Worm (Caenorhabditis elegans) whole organism, L3 larva: ENCODE measurements around the gene W04D2.4.

ENCODE experiments used
- R02D3.7 ChIP-seq: fragments of 150-350 bp; optimal IDR thresholded peaks from 2 replicates; lab custom pipeline; 2014; ENCODE audit warnings: missing biosample characterization, missing genetic modification characterization
- ZK546.5 ChIP-seq: sonication (generic microtip); optimal IDR thresholded peaks from 2 replicates; lab custom pipeline; 2017; ENCODE audit warnings: missing biosample characterization, missing genetic modification characterization
- aly-2 ChIP-seq: fragments of 150-350 bp; optimal IDR thresholded peaks from 2 replicates; lab custom pipeline; 2014; ENCODE audit warnings: missing biosample characterization, missing genetic modification characterization
- ceh-16 ChIP-seq: sonication (generic microtip); optimal IDR thresholded peaks from 2 replicates; lab custom pipeline; 2017; ENCODE audit warnings: missing biosample characterization, missing genetic modification characterization
- ceh-82 ChIP-seq: fragments of 150-350 bp; optimal IDR thresholded peaks from 2 replicates; lab custom pipeline; 2014; ENCODE audit warnings: missing biosample characterization, missing genetic modification characterization
- daf-12 ChIP-seq: fragments of 150-350 bp; optimal IDR thresholded peaks from 2 replicates; lab custom pipeline; 2014; ENCODE audit warnings: missing biosample characterization, missing genetic modification reagents, missing genetic modification characterization
- egl-27 ChIP-seq: sonication (generic microtip); optimal IDR thresholded peaks from 4 replicates; lab custom pipeline; 2017; ENCODE audit warnings: missing biosample characterization, missing genetic modification reagents, missing genetic modification characterization
- egl-5 ChIP-seq: fragments of 150-350 bp; optimal IDR thresholded peaks from 2 replicates; lab custom pipeline; 2017; ENCODE audit warnings: missing biosample characterization, missing genetic modification reagents, missing genetic modification characterization, inconsistent platforms
- elt-1 ChIP-seq: fragments of 150-350 bp; optimal IDR thresholded peaks from 2 replicates; lab custom pipeline; 2014; ENCODE audit warnings: missing biosample characterization, missing genetic modification characterization
- elt-2 ChIP-seq: sonication (generic microtip); optimal IDR thresholded peaks from 2 replicates; lab custom pipeline; 2016; ENCODE audit warnings: missing genetic modification reagents, mild to moderate bottlenecking, missing genetic modification characterization, missing compliant biosample characterization
- fkh-2 ChIP-seq: fragments of 150-350 bp; optimal IDR thresholded peaks from 2 replicates; lab custom pipeline; 2014; ENCODE audit warnings: missing biosample characterization, missing genetic modification reagents, missing genetic modification characterization
- fos-1 ChIP-seq: fragments of 150-350 bp; optimal IDR thresholded peaks from 2 replicates; lab custom pipeline; 2014; ENCODE audit warnings: missing biosample characterization, missing genetic modification characterization
- jun-1 ChIP-seq: fragments of 150-350 bp; optimal IDR thresholded peaks from 2 replicates; lab custom pipeline; 2014; ENCODE audit warnings: missing biosample characterization, missing genetic modification reagents, missing genetic modification characterization
- lin-15B ChIP-seq: fragments of 150-350 bp; optimal IDR thresholded peaks from 2 replicates; lab custom pipeline; 2014; ENCODE audit warnings: missing biosample characterization, missing genetic modification characterization
- lin-39 ChIP-seq: fragments of 150-350 bp; optimal IDR thresholded peaks from 2 replicates; lab custom pipeline; 2018; ENCODE audit warnings: missing biosample characterization, missing genetic modification reagents, missing genetic modification characterization
- lsy-12 ChIP-seq: sonication (generic microtip); optimal IDR thresholded peaks from 2 replicates; lab custom pipeline; 2016; ENCODE audit warnings: mild to moderate bottlenecking, missing genetic modification characterization, missing compliant biosample characterization
- mml-1 ChIP-seq: fragments of 150-350 bp; sonication (generic microtip); optimal IDR thresholded peaks from 3 replicates; lab custom pipeline; 2014; ENCODE audit warnings: missing biosample characterization, missing genetic modification characterization
- nfya-1 ChIP-seq: sonication (generic microtip); optimal IDR thresholded peaks from 2 replicates; lab custom pipeline; 2017; ENCODE audit warnings: missing genetic modification characterization, mild to moderate bottlenecking, missing compliant biosample characterization, antibody characterized with exemption, moderate library complexity; ENCODE audit not compliant: insufficient read depth
- nhr-11 ChIP-seq: fragments of 150-350 bp; optimal IDR thresholded peaks from 2 replicates; lab custom pipeline; 2014; ENCODE audit warnings: missing biosample characterization, missing genetic modification characterization
- nhr-23 ChIP-seq: fragments of 150-350 bp; optimal IDR thresholded peaks from 2 replicates; lab custom pipeline; 2014; ENCODE audit warnings: missing biosample characterization, missing genetic modification reagents, missing genetic modification characterization
- nhr-237 ChIP-seq: fragments of 150-350 bp; optimal IDR thresholded peaks from 2 replicates; lab custom pipeline; 2014; ENCODE audit warnings: missing biosample characterization, missing genetic modification characterization
- nhr-43 ChIP-seq: sonication (generic microtip); optimal IDR thresholded peaks from 2 replicates; lab custom pipeline; 2016; ENCODE audit warnings: mild to moderate bottlenecking, missing genetic modification characterization, missing compliant biosample characterization; ENCODE audit not compliant: poor library complexity, severe bottlenecking
- nhr-67 ChIP-seq: fragments of 150-350 bp; optimal IDR thresholded peaks from 2 replicates; lab custom pipeline; 2014; ENCODE audit warnings: missing biosample characterization, missing genetic modification characterization
- pha-4 ChIP-seq: fragments of 150-350 bp; optimal IDR thresholded peaks from 2 replicates; lab custom pipeline; 2014; ENCODE audit warnings: missing biosample characterization, missing genetic modification reagents, missing genetic modification characterization
- pqm-1 ChIP-seq: fragments of 150-350 bp; optimal IDR thresholded peaks from 2 replicates; lab custom pipeline; 2017; ENCODE audit warnings: missing biosample characterization, missing genetic modification characterization, inconsistent platforms
- sea-2 ChIP-seq: fragments of 150-350 bp; sonication (generic microtip); optimal IDR thresholded peaks from 4 replicates; lab custom pipeline; 2014; ENCODE audit warnings: missing biosample characterization, missing genetic modification reagents, missing genetic modification characterization
- snpc-4 ChIP-seq: fragments of 150-350 bp; optimal IDR thresholded peaks from 2 replicates; lab custom pipeline; 2014; ENCODE audit warnings: missing biosample characterization, missing genetic modification characterization
- tbx-2 ChIP-seq: sonication (generic microtip); optimal IDR thresholded peaks from 2 replicates; lab custom pipeline; 2016; ENCODE audit warnings: mild to moderate bottlenecking, missing genetic modification characterization, missing compliant biosample characterization
- unc-39 ChIP-seq: sonication (generic microtip); optimal IDR thresholded peaks from 4 replicates; lab custom pipeline; 2017; ENCODE audit warnings: missing biosample characterization, missing genetic modification characterization
- unc-62 ChIP-seq: fragments of 150-350 bp; sonication (generic microtip); optimal IDR thresholded peaks from 4 replicates; lab custom pipeline; 2014; ENCODE audit warnings: missing biosample characterization, missing genetic modification reagents, missing genetic modification characterization
- zag-1 ChIP-seq: fragments of 150-350 bp; optimal IDR thresholded peaks from 2 replicates; lab custom pipeline; 2014; ENCODE audit warnings: missing biosample characterization, missing genetic modification characterization
- ztf-11 ChIP-seq: fragments of 150-350 bp; optimal IDR thresholded peaks from 2 replicates; lab custom pipeline; 2014; ENCODE audit warnings: missing biosample characterization, missing genetic modification characterization
- ztf-4 ChIP-seq: fragments of 150-350 bp; optimal IDR thresholded peaks from 2 replicates; lab custom pipeline; 2014; ENCODE audit warnings: missing biosample characterization, missing genetic modification characterization

W04D2.4 gene

ce11 chrV:12513900-12514299 lies 16.3 kb upstream of the W04D2.4 start:
- TF ChIP-seq nhr-11 (tag; lab: Kevin White, UChicago): no peak
- TF ChIP-seq sea-2: no peak
- no peak for TF ChIP-seq fos-1
- peak; percentile 57 for TF ChIP-seq elt-2 (tag; lab: Kevin White, UChicago)
- TF ChIP-seq ZK546.5 (tag; lab: Kevin White, UChicago): no peak
- TF ChIP-seq ceh-82 (tag; lab: Kevin White, UChicago): no peak
- TF ChIP-seq nhr-43: peak; percentile 29
- no peak for TF ChIP-seq tbx-2 (tag; lab: Kevin White, UChicago)
- no peak for TF ChIP-seq ztf-4 (tag; lab: Kevin White, UChicago)
- no peak for TF ChIP-seq nhr-67
- TF ChIP-seq lin-39 (tag; lab: Kevin White, UChicago): no peak

ce11 chrV:12512773-12513172 lies 15.2 kb upstream of the W04D2.4 start, which contains the start of the genes T28H10.2 and lgmn-1:
Gene T28H10.2 (minus strand): TSS chrV:12512949.
Gene lgmn-1 (plus strand): TSS chrV:12513056.
- TF ChIP-seq elt-2 (tag; lab: Kevin White, UChicago) (peak; percentile 86), nhr-67 (no peak), elt-1 (tag; lab: Kevin White, UChicago) (no peak), pha-4 (tag; lab: Kevin White, UChicago) (peak; percentile 53), snpc-4 (tag; lab: Kevin White, UChicago) (peak; percentile 1), pqm-1 (tag; lab: Kevin White, UChicago) (peak; percentile 84), jun-1 (peak; percentile 31), lsy-12 (tag; lab: Kevin White, UChicago) (no peak), egl-27 (no peak)

ce11 chrV:12511946-12512345 lies 14.4 kb upstream of the W04D2.4 start:
- TF ChIP-seq daf-12 (tag; lab: Kevin White, UChicago) (no peak), nhr-23 (peak; percentile 15)

ce11 chrV:12509922-12510582 lies 12.5 kb upstream of the W04D2.4 start:
- TF ChIP-seq nhr-43 (peak; percentile 83), nhr-237 (peak; percentile 41)

ce11 chrV:12506185-12506584 lies 8.6 kb upstream of the W04D2.4 start, which contains the start of gene nlp-46:
Gene nlp-46 (minus strand): TSS chrV:12506285.
- TF ChIP-seq fkh-2 (no peak), sea-2 (no peak), lsy-12 (tag; lab: Kevin White, UChicago) (no peak), unc-39 (tag; lab: Kevin White, UChicago) (no peak), elt-2 (tag; lab: Kevin White, UChicago) (no peak)

- peak; percentile 54 for TF ChIP-seq nfya-1
- no peak for TF ChIP-seq jun-1
Observed at ce11 chrV:12505730-12506129, 8.2 kb upstream of the W04D2.4 start.

- no peak for TF ChIP-seq ceh-16
- no peak for TF ChIP-seq nhr-23
- no peak for TF ChIP-seq nhr-11 (tag; lab: Kevin White, UChicago)
- no peak for TF ChIP-seq R02D3.7 (tag; lab: Kevin White, UChicago)
- no peak for TF ChIP-seq snpc-4 (tag; lab: Kevin White, UChicago)
- no peak for TF ChIP-seq zag-1
- no peak for TF ChIP-seq egl-5
- TF ChIP-seq lin-39 (tag; lab: Kevin White, UChicago): no peak
- TF ChIP-seq lin-15B: no peak
- no peak for TF ChIP-seq pha-4 (tag; lab: Kevin White, UChicago)
- no peak for TF ChIP-seq unc-62
- no peak for TF ChIP-seq elt-2 (tag; lab: Kevin White, UChicago)
- no peak for TF ChIP-seq mml-1 (tag; lab: Kevin White, UChicago)
- TF ChIP-seq ztf-11 (tag; lab: Kevin White, UChicago): no peak
- no peak for TF ChIP-seq elt-1 (tag; lab: Kevin White, UChicago)
- no peak for TF ChIP-seq aly-2 (tag; lab: Kevin White, UChicago)
Observed at ce11 chrV:12503494-12503893, 5.9 kb upstream of the W04D2.4 start, which contains the start of gene T28H10.1. Gene T28H10.1 (plus strand): TSS chrV:12503794.
